Worm (Caenorhabditis elegans) whole organism, L4 larva: ENCODE data around the gene T26H5.8.

ENCODE experiments used
- D1046.2 ChIP-seq: fragments of 200-800 bp; sonication (Bioruptor generic); IDR thresholded peaks from 2 replicates; pipeline ENCODE4 v1.3.6; 2022; ENCODE audit warnings: missing genetic modification characterization, missing compliant biosample characterization
- F10B5.3 ChIP-seq: sonication (generic microtip); optimal IDR thresholded peaks from 2 replicates; lab custom pipeline; 2016; ENCODE audit warnings: mild to moderate bottlenecking, missing genetic modification characterization, missing compliant biosample characterization
- F37D6.2 ChIP-seq: sonication (generic microtip); optimal IDR thresholded peaks from 2 replicates; lab custom pipeline; 2016; ENCODE audit warnings: mild to moderate bottlenecking, missing genetic modification characterization, missing compliant biosample characterization
- F49E8.2 ChIP-seq: sonication (generic microtip); optimal IDR thresholded peaks from 2 replicates; lab custom pipeline; 2016; ENCODE audit warnings: missing compliant biosample characterization, mild to moderate bottlenecking, missing genetic modification characterization, borderline replicate concordance
- ZK546.5 ChIP-seq, 2 experiments: sonication (generic microtip); optimal IDR thresholded peaks; 2 replicates each; lab custom pipeline; 2017; ENCODE audit warnings: missing biosample characterization in 2 of 2, missing genetic modification characterization in 2 of 2
- ceh-20 ChIP-seq: fragments of 200-800 bp; sonication (Bioruptor generic); IDR thresholded peaks from 2 replicates; pipeline ENCODE4 v1.3.6; 2022; ENCODE audit warnings: missing genetic modification reagents, missing genetic modification characterization, missing compliant biosample characterization
- ceh-28 ChIP-seq: fragments of 150-350 bp; optimal IDR thresholded peaks from 2 replicates; lab custom pipeline; 2014; ENCODE audit warnings: missing biosample characterization, missing genetic modification reagents, missing genetic modification characterization
- ceh-32 ChIP-seq: sonication (generic microtip); optimal IDR thresholded peaks from 2 replicates; lab custom pipeline; 2016; ENCODE audit warnings: mild to moderate bottlenecking, missing genetic modification characterization, missing compliant biosample characterization; ENCODE audit not compliant: poor library complexity
- ceh-44 ChIP-seq: fragments of 200-800 bp; sonication (Bioruptor generic); IDR thresholded peaks from 2 replicates; pipeline ENCODE4 v1.3.6; 2022; ENCODE audit warnings: missing genetic modification reagents, missing genetic modification characterization, missing compliant biosample characterization
- ceh-62 ChIP-seq: sonication (generic microtip); optimal IDR thresholded peaks from 2 replicates; lab custom pipeline; 2017; ENCODE audit warnings: missing biosample characterization, missing genetic modification characterization
- daf-12 ChIP-seq: fragments of 150-350 bp; optimal IDR thresholded peaks from 2 replicates; lab custom pipeline; 2014; ENCODE audit warnings: missing biosample characterization, missing genetic modification reagents, missing genetic modification characterization
- daf-16 ChIP-seq, 3 experiments: sonication (generic microtip); optimal IDR thresholded peaks; 2 replicates each; lab custom pipeline; 2016 to 2017; ENCODE audit warnings: missing genetic modification characterization in 3 of 3, missing genetic modification reagents in 3 of 3, mild to moderate bottlenecking in 2 of 3, missing compliant biosample characterization in 2 of 3, missing biosample characterization in 1 of 3, moderate library complexity in 1 of 3
- dpl-1 ChIP-seq: fragments of 150-350 bp; optimal IDR thresholded peaks from 2 replicates; lab custom pipeline; 2014; ENCODE audit warnings: missing biosample characterization, missing genetic modification reagents, missing genetic modification characterization
- gei-8 ChIP-seq: fragments of 200-800 bp; sonication (Bioruptor generic); optimal IDR thresholded peaks from 2 replicates; lab custom pipeline; 2018; ENCODE audit warnings: mild to moderate bottlenecking, missing genetic modification characterization, missing compliant biosample characterization
- hif-1 ChIP-seq, 2 experiments: sonication (generic microtip); optimal IDR thresholded peaks; 2 replicates each; lab custom pipeline; 2016 to 2017; ENCODE audit warnings: missing compliant biosample characterization in 2 of 2, missing genetic modification characterization in 2 of 2, missing genetic modification reagents in 2 of 2, missing genotype in 2 of 2, mild to moderate bottlenecking in 1 of 2
- hmg-1.1 ChIP-seq: fragments of 200-800 bp; sonication (Bioruptor generic); IDR thresholded peaks from 2 replicates; pipeline ENCODE4 v1.3.6; 2022; ENCODE audit warnings: missing genetic modification reagents, missing genetic modification characterization, missing compliant biosample characterization
- lin-1 ChIP-seq: fragments of 200-800 bp; sonication (Bioruptor generic); IDR thresholded peaks from 2 replicates; pipeline ENCODE4 v1.3.6; 2022; ENCODE audit warnings: missing genetic modification reagents, missing genetic modification characterization, missing compliant biosample characterization
- lin-38 ChIP-seq: fragments of 200-800 bp; sonication (Bioruptor generic); IDR thresholded peaks from 2 replicates; pipeline ENCODE4 v1.3.6; 2022; ENCODE audit warnings: missing genetic modification reagents, missing genetic modification characterization, missing compliant biosample characterization
- lin-39 ChIP-seq: fragments of 150-350 bp; optimal IDR thresholded peaks from 2 replicates; lab custom pipeline; 2014; ENCODE audit warnings: missing biosample characterization, missing genetic modification reagents, missing genetic modification characterization
- mdl-1 ChIP-seq, 2 experiments: fragments of 150-350 bp in 1 of 2; sonication (generic microtip) in 1 of 2; optimal IDR thresholded peaks; 2 replicates each; lab custom pipeline; 2014 to 2017; ENCODE audit warnings: missing biosample characterization in 2 of 2, missing genetic modification characterization in 2 of 2
- nhr-102 ChIP-seq: sonication (generic microtip); optimal IDR thresholded peaks from 2 replicates; lab custom pipeline; 2016; ENCODE audit warnings: mild to moderate bottlenecking, missing genetic modification characterization, moderate library complexity, missing compliant biosample characterization
- nhr-237 ChIP-seq: sonication (generic microtip); optimal IDR thresholded peaks from 2 replicates; lab custom pipeline; 2017; ENCODE audit warnings: missing biosample characterization, missing genetic modification characterization
- nhr-28 ChIP-seq: fragments of 150-350 bp; optimal IDR thresholded peaks from 2 replicates; lab custom pipeline; 2014; ENCODE audit warnings: missing biosample characterization, missing genetic modification characterization
- nhr-41 ChIP-seq: fragments of 200-800 bp; sonication (Bioruptor generic); IDR thresholded peaks from 2 replicates; pipeline ENCODE4 v1.3.6; 2022; ENCODE audit warnings: missing genetic modification reagents, missing genetic modification characterization, missing compliant biosample characterization
- nhr-76 ChIP-seq: fragments of 150-350 bp; optimal IDR thresholded peaks from 2 replicates; lab custom pipeline; 2014; ENCODE audit warnings: missing biosample characterization, missing genetic modification characterization
- pha-4 ChIP-seq, 2 experiments: fragments of 150-350 bp in 1 of 2; fragments of 200-800 bp in 1 of 2; sonication (Bioruptor generic) in 1 of 2; IDR thresholded peaks in 1 of 2; optimal IDR thresholded peaks in 1 of 2; 2 replicates each; pipeline versions ENCODE4 v1.3.6 to Lab custom; 2014 to 2022; ENCODE audit warnings: missing genetic modification characterization in 2 of 2, missing genetic modification reagents in 2 of 2, missing biosample characterization in 1 of 2, missing compliant biosample characterization in 1 of 2
- php-3 ChIP-seq: fragments of 200-800 bp; sonication (Bioruptor generic); IDR thresholded peaks from 2 replicates; pipeline ENCODE4 v1.3.6; 2022; ENCODE audit warnings: missing genetic modification reagents, missing genetic modification characterization, missing compliant biosample characterization
- pqm-1 ChIP-seq: sonication (generic microtip); optimal IDR thresholded peaks from 2 replicates; lab custom pipeline; 2017; ENCODE audit warnings: missing biosample characterization, missing genetic modification characterization
- rbr-2 ChIP-seq: sonication (generic microtip); optimal IDR thresholded peaks from 2 replicates; lab custom pipeline; 2016; ENCODE audit warnings: missing genotype, missing genetic modification characterization, missing compliant biosample characterization
- unc-62 ChIP-seq, 3 experiments: fragments of 150-350 bp in 1 of 3; sonication (generic microtip); optimal IDR thresholded peaks in 2 of 3; peaks in 1 of 3; 1 replicate in 1 of 3; 2 replicates in 2 of 3; lab custom pipeline; 2014 to 2017; ENCODE audit warnings: missing biosample characterization in 3 of 3, missing genetic modification characterization in 3 of 3, missing genetic modification reagents in 3 of 3, missing genotype in 1 of 3
- zag-1 ChIP-seq: fragments of 150-350 bp; optimal IDR thresholded peaks from 2 replicates; lab custom pipeline; 2014; ENCODE audit warnings: missing biosample characterization, missing genetic modification characterization
- ztf-7 ChIP-seq: fragments of 150-350 bp; optimal IDR thresholded peaks from 2 replicates; lab custom pipeline; 2014; ENCODE audit warnings: missing biosample characterization, missing genetic modification characterization

T26H5.8 gene

ce11 chrV:15448408-15448807, 15.9 kb upstream of the T26H5.8 start, which contains the start of gene T26H5.4:
Gene T26H5.4 (minus strand): TSS chrV:15448701.
- TF ChIP-seq hif-1 (tag; optimal IDR thresholded peaks at IDR 0.05; lab: Kevin White, UChicago) (no peak), php-3 (peak; percentile 69; the same call in 1 of the 2 replicates), daf-16 (GFP tag; optimal IDR thresholded peaks at IDR 0.05; lab: Kevin White, UChicago) (no peak), daf-16 (tag; optimal IDR thresholded peaks at IDR 0.05; lab: Kevin White, UChicago) (peak; percentile 37), pqm-1 (tag; lab: Kevin White, UChicago) (peak; percentile 21), nhr-28 (peak; percentile 18)

- no peak for TF ChIP-seq daf-12 (tag; lab: Kevin White, UChicago)
- no peak for TF ChIP-seq pha-4 (GFP tag; IDR thresholded peaks at IDR 0.05; lab: Robert Waterston, UW)
- TF ChIP-seq pha-4 (tag; optimal IDR thresholded peaks at IDR 0.05; lab: Kevin White, UChicago), result no peak
- TF ChIP-seq mdl-1 (tag; optimal IDR thresholded peaks at IDR 0.05; lab: Kevin White, UChicago), result no peak
- no peak for TF ChIP-seq dpl-1
- TF ChIP-seq nhr-76 (tag; lab: Kevin White, UChicago), result no peak
- TF ChIP-seq ceh-32 (tag; lab: Kevin White, UChicago), result no peak
- no peak for TF ChIP-seq lin-38 (GFP tag; lab: Robert Waterston, UW)
- no peak for TF ChIP-seq D1046.2 (GFP tag; lab: Robert Waterston, UW)
- TF ChIP-seq F49E8.2 (tag; lab: Kevin White, UChicago), result no peak
- no peak for TF ChIP-seq ztf-7 (tag; lab: Kevin White, UChicago)
- TF ChIP-seq F37D6.2 (tag; lab: Kevin White, UChicago), result no peak
Measured at ce11 chrV:15445437-15445836, 12.9 kb upstream of the T26H5.8 start, which contains the start of gene srh-239. Gene srh-239 (plus strand): TSS chrV:15445737.

- no peak for TF ChIP-seq ceh-62
- no peak for TF ChIP-seq lin-1 (GFP tag; lab: Robert Waterston, UW)
- TF ChIP-seq daf-16 (GFP tag; optimal IDR thresholded peaks at IDR 0.05; lab: Kevin White, UChicago), result no peak
- TF ChIP-seq daf-16 (tag; optimal IDR thresholded peaks at IDR 0.05; lab: Kevin White, UChicago), result peak; percentile 39
- peak in 1 of 2 experiments; percentile 92 for TF ChIP-seq unc-62 (GFP tag; optimal IDR thresholded peaks at IDR 0.05 in 1 of 2; lab: Kevin White, UChicago)
- TF ChIP-seq unc-62 (tag; optimal IDR thresholded peaks at IDR 0.05; lab: Kevin White, UChicago), result no peak
- TF ChIP-seq rbr-2 (tag; lab: Kevin White, UChicago), result no peak
- no peak for TF ChIP-seq lin-39 (tag; lab: Kevin White, UChicago)
- no peak for TF ChIP-seq F10B5.3 (tag; lab: Kevin White, UChicago)
- no peak for TF ChIP-seq ZK546.5 (tag; optimal IDR thresholded peaks at IDR 0.05; lab: Kevin White, UChicago)
- no peak for TF ChIP-seq pha-4 (GFP tag; IDR thresholded peaks at IDR 0.05; lab: Robert Waterston, UW)
- no peak for TF ChIP-seq pha-4 (tag; optimal IDR thresholded peaks at IDR 0.05; lab: Kevin White, UChicago)
- TF ChIP-seq hmg-1.1 (GFP tag; lab: Robert Waterston, UW), result no peak
- TF ChIP-seq pqm-1 (tag; lab: Kevin White, UChicago), result peak; percentile 12
- no peak for TF ChIP-seq nhr-102 (tag; lab: Kevin White, UChicago)
- TF ChIP-seq nhr-28, result peak; percentile 45
Measured at ce11 chrV:15444615-15445014, 12.1 kb upstream of the T26H5.8 start, which contains the start of gene T26H5.9. Gene T26H5.9 (plus strand): TSS chrV:15444916.

ce11 chrV:15444188-15444587, 11.7 kb upstream of the T26H5.8 start, which contains the start of gene T26H5.11:
Gene T26H5.11 (minus strand): TSS chrV:15444288.
- TF ChIP-seq ceh-28 (tag; lab: Kevin White, UChicago), result no peak
- no peak for TF ChIP-seq daf-16 (GFP tag; optimal IDR thresholded peaks at IDR 0.05; lab: Kevin White, UChicago)
- no peak for TF ChIP-seq daf-16 (tag; optimal IDR thresholded peaks at IDR 0.05; lab: Kevin White, UChicago)
- no peak for TF ChIP-seq lin-1 (GFP tag; lab: Robert Waterston, UW)
- TF ChIP-seq ZK546.5 (tag; optimal IDR thresholded peaks at IDR 0.05; lab: Kevin White, UChicago), result no peak
- TF ChIP-seq ceh-20 (GFP tag; lab: Robert Waterston, UW), result no peak
- TF ChIP-seq gei-8 (GFP tag; lab: Kevin White, UChicago), result no peak
- TF ChIP-seq nhr-41, result no peak
- no peak for TF ChIP-seq zag-1
- no peak for TF ChIP-seq nhr-237 (tag; lab: Kevin White, UChicago)
- no peak for TF ChIP-seq ceh-44 (GFP tag; lab: Robert Waterston, UW)
- TF ChIP-seq, all 104 proteins: peak for 0
